Fruit fly (Drosophila melanogaster) whole organism, prepupa: Measurements from ENCODE around the gene ru.

Experiments used
- CG10631 ChIP-seq: fragments of 200-800 bp; sonication (Bioruptor generic); optimal IDR thresholded peaks from 2 replicates; lab custom pipeline; 2016; ENCODE audit warnings: missing biosample characterization, missing genetic modification characterization
- CG10669 ChIP-seq: fragments of 200-800 bp; sonication (Bioruptor generic); optimal IDR thresholded peaks from 3 replicates; lab custom pipeline; 2018; ENCODE audit warnings: missing biosample characterization, mild to moderate bottlenecking, missing genetic modification characterization, moderate library complexity
- CG11294 ChIP-seq: fragments of 200-800 bp; sonication (Bioruptor generic); IDR thresholded peaks from 2 replicates; pipeline ENCODE4 v1.3.6; 2022; ENCODE audit warnings: missing biosample characterization, missing genetic modification characterization
- CG11762 ChIP-seq: fragments of 200-800 bp; sonication (Bioruptor generic); optimal IDR thresholded peaks from 3 replicates; lab custom pipeline; 2016; ENCODE audit warnings: missing biosample characterization, missing genetic modification characterization; ENCODE audit not compliant: insufficient read depth
- CG11902 ChIP-seq: fragments of 200-800 bp; sonication (Bioruptor generic); optimal IDR thresholded peaks from 3 replicates; lab custom pipeline; 2016; ENCODE audit warnings: missing biosample characterization, missing genetic modification characterization
- CG16779 ChIP-seq: fragments of 200-800 bp; sonication (Bioruptor generic); optimal IDR thresholded peaks from 3 replicates; lab custom pipeline; 2017; ENCODE audit warnings: missing biosample characterization, mild to moderate bottlenecking, missing genetic modification characterization
- CG3032 ChIP-seq: fragments of 200-800 bp; optimal IDR thresholded peaks from 2 replicates; lab custom pipeline; 2019; ENCODE audit warnings: missing biosample characterization, mild to moderate bottlenecking, missing genetic modification characterization, moderate library complexity
- CG31627 ChIP-seq: fragments of 200-800 bp; sonication (Bioruptor generic); optimal IDR thresholded peaks from 3 replicates; lab custom pipeline; 2016; ENCODE audit warnings: missing biosample characterization, missing genetic modification characterization
- CG32006 ChIP-seq: fragments of 200-800 bp; sonication (Bioruptor generic); optimal IDR thresholded peaks from 3 replicates; lab custom pipeline; 2017; ENCODE audit warnings: missing biosample characterization, mild to moderate bottlenecking, missing genetic modification characterization
- CG34406 ChIP-seq: fragments of 200-800 bp; sonication (Bioruptor generic); optimal IDR thresholded peaks from 3 replicates; lab custom pipeline; 2016; ENCODE audit warnings: missing biosample characterization, missing genetic modification characterization
- CG4318 ChIP-seq: fragments of 200-800 bp; sonication (Bioruptor generic); optimal IDR thresholded peaks from 3 replicates; lab custom pipeline; 2017; ENCODE audit warnings: missing biosample characterization, mild to moderate bottlenecking, missing genetic modification characterization
- CG6163 ChIP-seq: fragments of 200-800 bp; sonication (Bioruptor generic); IDR thresholded peaks from 3 replicates; pipeline ENCODE4 v1.3.6; 2022; ENCODE audit warnings: missing biosample characterization, missing genetic modification characterization
- CG6792 ChIP-seq: fragments of 200-800 bp; sonication (Bioruptor generic); optimal IDR thresholded peaks from 3 replicates; lab custom pipeline; 2016; ENCODE audit warnings: missing biosample characterization, missing genetic modification characterization
- CG6808 ChIP-seq: fragments of 200-800 bp; sonication (Bioruptor generic); optimal IDR thresholded peaks from 3 replicates; lab custom pipeline; 2017; ENCODE audit warnings: missing biosample characterization, missing genetic modification characterization, mild to moderate bottlenecking, moderate library complexity, missing genetic modification reagents
- CG6854 ChIP-seq: fragments of 200-800 bp; sonication (Bioruptor generic); optimal IDR thresholded peaks from 2 replicates; lab custom pipeline; 2017; ENCODE audit warnings: missing biosample characterization, mild to moderate bottlenecking, missing genetic modification characterization
- CG7368 ChIP-seq: fragments of 200-800 bp; sonication (Bioruptor generic); optimal IDR thresholded peaks from 3 replicates; lab custom pipeline; 2016; ENCODE audit warnings: missing biosample characterization, missing genetic modification characterization
- CG8119 ChIP-seq: fragments of 200-800 bp; sonication (Bioruptor generic); IDR thresholded peaks from 3 replicates; pipeline ENCODE4 v1.3.6; 2022; ENCODE audit warnings: missing biosample characterization, missing genetic modification characterization
- CG8319 ChIP-seq: fragments of 200-800 bp; sonication (Bioruptor generic); optimal IDR thresholded peaks from 3 replicates; lab custom pipeline; 2016; ENCODE audit warnings: missing biosample characterization, missing genetic modification characterization
- CG8632 ChIP-seq: fragments of 200-800 bp; sonication (Bioruptor generic); optimal IDR thresholded peaks from 3 replicates; lab custom pipeline; 2016; ENCODE audit warnings: missing biosample characterization, missing genetic modification characterization
- Eip75B ChIP-seq: fragments of 200-800 bp; sonication (Bioruptor generic); optimal IDR thresholded peaks from 3 replicates; lab custom pipeline; 2016; ENCODE audit warnings: missing biosample characterization, missing genetic modification characterization
- Eip78C ChIP-seq: fragments of 200-800 bp; sonication (Bioruptor generic); peaks from one replicate; lab custom pipeline; 2016; ENCODE audit warnings: missing biosample characterization, missing genetic modification characterization
- Eip93F ChIP-seq: fragments of 200-800 bp; sonication (Bioruptor generic); optimal IDR thresholded peaks from 2 replicates; lab custom pipeline; 2016; ENCODE audit warnings: missing biosample characterization, mild to moderate bottlenecking, missing genetic modification characterization
- Ets21C ChIP-seq: fragments of 200-800 bp; sonication (Bioruptor generic); optimal IDR thresholded peaks from 3 replicates; lab custom pipeline; 2016; ENCODE audit warnings: missing biosample characterization, missing genetic modification characterization
- Ets96B ChIP-seq: fragments of 200-800 bp; optimal IDR thresholded peaks from 2 replicates; lab custom pipeline; 2019; ENCODE audit warnings: missing biosample characterization, mild to moderate bottlenecking, missing genetic modification characterization, moderate library complexity
- Gug ChIP-seq: fragments of 200-800 bp; sonication (Bioruptor generic); IDR thresholded peaks from 2 replicates; pipeline ENCODE4 v1.3.6; 2022; ENCODE audit warnings: missing biosample characterization, missing genetic modification characterization
- Hr38 ChIP-seq: sonication (Bioruptor generic); optimal IDR thresholded peaks from 2 replicates; lab custom pipeline; 2016; ENCODE audit warnings: missing biosample characterization, missing genetic modification characterization
- Hr4 ChIP-seq: fragments of 200-800 bp; sonication (Bioruptor generic); optimal IDR thresholded peaks from 3 replicates; lab custom pipeline; 2016; ENCODE audit warnings: missing biosample characterization, missing genetic modification characterization
- Lpt ChIP-seq: fragments of 200-800 bp; sonication (Bioruptor generic); optimal IDR thresholded peaks from 3 replicates; lab custom pipeline; 2016; ENCODE audit warnings: missing biosample characterization, missing genetic modification characterization
- Met ChIP-seq: fragments of 200-800 bp; sonication (Bioruptor generic); optimal IDR thresholded peaks from 3 replicates; lab custom pipeline; 2016; ENCODE audit warnings: missing biosample characterization, missing genetic modification characterization
- Smox ChIP-seq: fragments of 200-800 bp; sonication (Bioruptor generic); optimal IDR thresholded peaks from 3 replicates; lab custom pipeline; 2016; ENCODE audit warnings: missing biosample characterization, missing genetic modification characterization
- Sox102F ChIP-seq: fragments of 200-800 bp; sonication (Bioruptor generic); optimal IDR thresholded peaks from 2 replicates; lab custom pipeline; 2016; ENCODE audit warnings: missing biosample characterization, mild to moderate bottlenecking, missing genetic modification characterization
- Sox14 ChIP-seq: fragments of 200-800 bp; sonication (Bioruptor generic); optimal IDR thresholded peaks from 3 replicates; lab custom pipeline; 2016; ENCODE audit warnings: missing biosample characterization, missing genetic modification characterization
- Sox15 ChIP-seq: fragments of 200-800 bp; sonication (Bioruptor generic); optimal IDR thresholded peaks from 3 replicates; lab custom pipeline; 2016; ENCODE audit warnings: missing biosample characterization, missing genetic modification characterization
- achi ChIP-seq: fragments of 200-800 bp; sonication (Bioruptor generic); optimal IDR thresholded peaks from 3 replicates; lab custom pipeline; 2016; ENCODE audit warnings: missing biosample characterization, missing genetic modification characterization
- cyc ChIP-seq: fragments of 200-800 bp; sonication (Bioruptor generic); optimal IDR thresholded peaks from 3 replicates; lab custom pipeline; 2016; ENCODE audit warnings: missing biosample characterization, missing genetic modification characterization
- dac ChIP-seq: fragments of 200-800 bp; sonication (Bioruptor generic); optimal IDR thresholded peaks from 2 replicates; lab custom pipeline; 2017; ENCODE audit warnings: missing biosample characterization, mild to moderate bottlenecking, missing genetic modification characterization
- esn ChIP-seq: fragments of 200-800 bp; sonication (Bioruptor generic); optimal IDR thresholded peaks from 2 replicates; lab custom pipeline; 2016; ENCODE audit warnings: missing biosample characterization, mild to moderate bottlenecking, missing genetic modification characterization, moderate library complexity
- fd59A ChIP-seq: fragments of 200-800 bp; sonication (Bioruptor generic); optimal IDR thresholded peaks from 2 replicates; lab custom pipeline; 2017; ENCODE audit warnings: missing biosample characterization, mild to moderate bottlenecking, missing genetic modification characterization, missing genetic modification reagents
- fd85E ChIP-seq: fragments of 200-800 bp; sonication (Bioruptor generic); optimal IDR thresholded peaks from 3 replicates; lab custom pipeline; 2016; ENCODE audit warnings: missing biosample characterization, missing genetic modification characterization
- lz ChIP-seq: fragments of 200-800 bp; sonication (Bioruptor generic); optimal IDR thresholded peaks from 3 replicates; lab custom pipeline; 2016; ENCODE audit warnings: missing biosample characterization, missing genetic modification characterization
- net ChIP-seq: fragments of 200-800 bp; sonication (Bioruptor generic); optimal IDR thresholded peaks from 3 replicates; lab custom pipeline; 2016; ENCODE audit warnings: missing biosample characterization, missing genetic modification characterization
- salr ChIP-seq, 2 experiments: fragments of 200-800 bp; sonication (Bioruptor generic); optimal IDR thresholded peaks; 3 replicates each; lab custom pipeline; 2016 to 2018; ENCODE audit warnings: missing biosample characterization in 2 of 2, missing genetic modification characterization in 2 of 2, mild to moderate bottlenecking in 1 of 2
- spab ChIP-seq: fragments of 200-800 bp; sonication (Bioruptor generic); optimal IDR thresholded peaks from 2 replicates; lab custom pipeline; 2017; ENCODE audit warnings: missing biosample characterization, mild to moderate bottlenecking, missing genetic modification characterization, missing genetic modification reagents
- ss ChIP-seq, 2 experiments: fragments of 200-800 bp; sonication (Bioruptor generic); optimal IDR thresholded peaks; 2 replicates in 1 of 2; 3 replicates in 1 of 2; lab custom pipeline; 2017 to 2018; ENCODE audit warnings: mild to moderate bottlenecking in 2 of 2, missing biosample characterization in 2 of 2, missing genetic modification characterization in 2 of 2, moderate library complexity in 1 of 2
- svp ChIP-seq: fragments of 200-800 bp; sonication (Bioruptor generic); peaks from one replicate; lab custom pipeline; 2016; ENCODE audit warnings: missing biosample characterization, missing genetic modification characterization
- topi ChIP-seq: fragments of 200-800 bp; sonication (Bioruptor generic); optimal IDR thresholded peaks from 3 replicates; lab custom pipeline; 2016; ENCODE audit warnings: missing biosample characterization, missing genetic modification characterization
- vri ChIP-seq: fragments of 200-800 bp; sonication (Bioruptor generic); optimal IDR thresholded peaks from 3 replicates; lab custom pipeline; 2016; ENCODE audit warnings: missing biosample characterization, mild to moderate bottlenecking, missing genetic modification characterization

ru gene

dm6 chr3L:1368201-1368617 lies 2.2 kb upstream of the ru start (continued):
- TF ChIP-seq Sox15 (GFP tag; lab: Kevin White, UChicago) (peak; percentile 71), CG7368 (peak; percentile 61), CG3032 (tag; lab: Kevin White, UChicago) (peak; percentile 55), Gug (no peak), svp (GFP tag; lab: Kevin White, UChicago) (peak; percentile 95), CG16779 (tag; lab: Kevin White, UChicago) (no peak), CG8119 (GFP tag; lab: Robert Waterston, UW) (peak; percentile 33; the same call in 2 of the 3 replicates), Eip78C (GFP tag; lab: Kevin White, UChicago) (peak; percentile 94), topi (GFP tag; lab: Kevin White, UChicago) (peak; percentile 83), CG4318 (GFP tag; lab: Kevin White, UChicago) (no peak), CG34406 (GFP tag; lab: Kevin White, UChicago) (peak; percentile 77), ss (GFP tag; optimal IDR thresholded peaks at IDR 0.05; lab: Kevin White, UChicago) (peak in 1 of 2 experiments; percentile 49), cyc (peak; percentile 86), dac (GFP tag; lab: Kevin White, UChicago) (no peak), CG10669 (GFP tag; lab: Kevin White, UChicago) (peak; percentile 32), Ets21C (GFP tag; lab: Kevin White, UChicago) (peak; percentile 76), salr (GFP tag; optimal IDR thresholded peaks at IDR 0.05; lab: Kevin White, UChicago) (no peak), fd85E (GFP tag; lab: Kevin White, UChicago) (no peak), CG6163 (GFP tag; lab: Robert Waterston, UW) (peak; percentile 88), Hr38 (GFP tag; lab: Kevin White, UChicago) (no peak), CG11902 (GFP tag; lab: Kevin White, UChicago) (peak; percentile 68), Eip93F (GFP tag; lab: Kevin White, UChicago) (no peak)

dm6 chr3L:1370939-1371338 lies 511 bp downstream of the ru start:
- TF ChIP-seq Met (GFP tag; lab: Kevin White, UChicago) (peak; percentile 20), CG8119 (GFP tag; lab: Robert Waterston, UW) (peak; percentile 78), spab (no peak), net (GFP tag; lab: Kevin White, UChicago) (peak; percentile 53), ss (GFP tag; optimal IDR thresholded peaks at IDR 0.05; lab: Kevin White, UChicago) (no peak), Sox14 (GFP tag; lab: Kevin White, UChicago) (peak; percentile 34), Sox102F (GFP tag; lab: Kevin White, UChicago) (peak; percentile 13), topi (GFP tag; lab: Kevin White, UChicago) (no peak), fd59A (GFP tag; lab: Kevin White, UChicago) (peak; percentile 4), Eip75B (GFP tag; lab: Kevin White, UChicago) (no peak), CG11762 (GFP tag; lab: Kevin White, UChicago) (no peak), achi (GFP tag; lab: Kevin White, UChicago) (peak; percentile 31), CG4318 (GFP tag; lab: Kevin White, UChicago) (peak; percentile 45), Hr38 (GFP tag; lab: Kevin White, UChicago) (no peak), Smox (GFP tag; lab: Kevin White, UChicago) (peak; percentile 17), Lpt (GFP tag; lab: Kevin White, UChicago) (peak; percentile 19), CG10631 (GFP tag; lab: Kevin White, UChicago) (peak; percentile 39), CG10669 (GFP tag; lab: Kevin White, UChicago) (peak; percentile 17), salr (GFP tag; optimal IDR thresholded peaks at IDR 0.05; lab: Kevin White, UChicago) (no peak), CG8319 (GFP tag; lab: Kevin White, UChicago) (no peak), CG34406 (GFP tag; lab: Kevin White, UChicago) (peak; percentile 27), Ets21C (GFP tag; lab: Kevin White, UChicago) (no peak), CG16779 (tag; lab: Kevin White, UChicago) (no peak), svp (GFP tag; lab: Kevin White, UChicago) (peak; percentile 66), CG31627 (peak; percentile 36), Eip93F (GFP tag; lab: Kevin White, UChicago) (no peak), CG32006 (GFP tag; lab: Kevin White, UChicago) (peak; percentile 68), CG7368 (no peak), Hr4 (GFP tag; lab: Kevin White, UChicago) (peak; percentile 81), lz (GFP tag; lab: Kevin White, UChicago) (peak; percentile 29), CG6854 (GFP tag; lab: Kevin White, UChicago) (no peak), CG6163 (GFP tag; lab: Robert Waterston, UW) (peak; percentile 68; the same call in 2 of the 3 replicates), vri (GFP tag; lab: Kevin White, UChicago) (no peak), CG3032 (tag; lab: Kevin White, UChicago) (no peak), CG6792 (no peak), CG8632 (GFP tag; lab: Kevin White, UChicago) (peak; percentile 0), esn (peak; percentile 28), CG11294 (0 out of 2 replicates have a peak, but pooled peaks have one; percentile 18), CG6808 (no peak), Gug (no peak), Ets96B (tag; lab: Kevin White, UChicago) (peak; percentile 35)
